Worm (Caenorhabditis elegans) whole organism, L3 larva: Measurements from ENCODE around the gene epc-1.

Experiments
- R02D3.7 ChIP-seq: fragments of 150-350 bp; optimal IDR thresholded peaks from 2 replicates; lab custom pipeline; 2014; ENCODE audit warnings: missing biosample characterization, missing genetic modification characterization
- ZK546.5 ChIP-seq: sonication (generic microtip); optimal IDR thresholded peaks from 2 replicates; lab custom pipeline; 2017; ENCODE audit warnings: missing biosample characterization, missing genetic modification characterization
- aly-2 ChIP-seq: fragments of 150-350 bp; optimal IDR thresholded peaks from 2 replicates; lab custom pipeline; 2014; ENCODE audit warnings: missing biosample characterization, missing genetic modification characterization
- ama-1 ChIP-seq: fragments of 150-350 bp; optimal IDR thresholded peaks from 2 replicates; lab custom pipeline; 2018
- ceh-16 ChIP-seq: sonication (generic microtip); optimal IDR thresholded peaks from 2 replicates; lab custom pipeline; 2017; ENCODE audit warnings: missing biosample characterization, missing genetic modification characterization
- ceh-28 ChIP-seq: fragments of 150-350 bp; optimal IDR thresholded peaks from 2 replicates; lab custom pipeline; 2014; ENCODE audit warnings: missing biosample characterization, missing genetic modification reagents, missing genetic modification characterization
- ceh-82 ChIP-seq: fragments of 150-350 bp; optimal IDR thresholded peaks from 2 replicates; lab custom pipeline; 2014; ENCODE audit warnings: missing biosample characterization, missing genetic modification characterization
- ceh-9 ChIP-seq: sonication (generic microtip); optimal IDR thresholded peaks from 2 replicates; lab custom pipeline; 2018; ENCODE audit warnings: missing biosample characterization, missing genetic modification characterization
- daf-12 ChIP-seq: fragments of 150-350 bp; optimal IDR thresholded peaks from 2 replicates; lab custom pipeline; 2014; ENCODE audit warnings: missing biosample characterization, missing genetic modification reagents, missing genetic modification characterization
- egl-27 ChIP-seq: sonication (generic microtip); optimal IDR thresholded peaks from 4 replicates; lab custom pipeline; 2017; ENCODE audit warnings: missing biosample characterization, missing genetic modification reagents, missing genetic modification characterization
- egl-5 ChIP-seq: fragments of 150-350 bp; optimal IDR thresholded peaks from 2 replicates; lab custom pipeline; 2017; ENCODE audit warnings: missing biosample characterization, missing genetic modification reagents, missing genetic modification characterization, inconsistent platforms
- elt-1 ChIP-seq: fragments of 150-350 bp; optimal IDR thresholded peaks from 2 replicates; lab custom pipeline; 2014; ENCODE audit warnings: missing biosample characterization, missing genetic modification characterization
- elt-2 ChIP-seq: sonication (generic microtip); optimal IDR thresholded peaks from 2 replicates; lab custom pipeline; 2016; ENCODE audit warnings: missing genetic modification reagents, mild to moderate bottlenecking, missing genetic modification characterization, missing compliant biosample characterization
- elt-3 ChIP-seq, 3 experiments: fragments of 150-350 bp in 1 of 3; sonication (generic microtip) in 2 of 3; optimal IDR thresholded peaks; 2 replicates in 2 of 3; 4 replicates in 1 of 3; lab custom pipeline; 2014 to 2017; ENCODE audit warnings: missing biosample characterization in 3 of 3, missing genetic modification characterization in 3 of 3
- eor-1 ChIP-seq, 2 experiments: fragments of 150-350 bp; optimal IDR thresholded peaks; 2 replicates each; lab custom pipeline; 2014 to 2018; ENCODE audit warnings: missing biosample characterization in 2 of 2, missing genetic modification characterization in 2 of 2
- fkh-10 ChIP-seq: sonication (generic microtip); optimal IDR thresholded peaks from 2 replicates; lab custom pipeline; 2017; ENCODE audit warnings: missing biosample characterization, missing genetic modification reagents, missing genetic modification characterization
- fkh-2 ChIP-seq: fragments of 150-350 bp; optimal IDR thresholded peaks from 2 replicates; lab custom pipeline; 2014; ENCODE audit warnings: missing biosample characterization, missing genetic modification reagents, missing genetic modification characterization
- fos-1 ChIP-seq: fragments of 150-350 bp; optimal IDR thresholded peaks from 2 replicates; lab custom pipeline; 2014; ENCODE audit warnings: missing biosample characterization, missing genetic modification characterization
- hmg-11 ChIP-seq: sonication (generic microtip); optimal IDR thresholded peaks from 2 replicates; lab custom pipeline; 2016; ENCODE audit warnings: missing genetic modification characterization, missing compliant biosample characterization
- jun-1 ChIP-seq: fragments of 150-350 bp; optimal IDR thresholded peaks from 2 replicates; lab custom pipeline; 2014; ENCODE audit warnings: missing biosample characterization, missing genetic modification reagents, missing genetic modification characterization
- lin-15B ChIP-seq: fragments of 150-350 bp; optimal IDR thresholded peaks from 2 replicates; lab custom pipeline; 2014; ENCODE audit warnings: missing biosample characterization, missing genetic modification characterization
- lin-39 ChIP-seq: fragments of 150-350 bp; optimal IDR thresholded peaks from 2 replicates; lab custom pipeline; 2018; ENCODE audit warnings: missing biosample characterization, missing genetic modification reagents, missing genetic modification characterization
- lsy-12 ChIP-seq: sonication (generic microtip); optimal IDR thresholded peaks from 2 replicates; lab custom pipeline; 2016; ENCODE audit warnings: mild to moderate bottlenecking, missing genetic modification characterization, missing compliant biosample characterization
- mdl-1 ChIP-seq: fragments of 150-350 bp; optimal IDR thresholded peaks from 2 replicates; lab custom pipeline; 2014; ENCODE audit warnings: missing biosample characterization, missing genetic modification characterization
- mml-1 ChIP-seq: fragments of 150-350 bp; sonication (generic microtip); optimal IDR thresholded peaks from 3 replicates; lab custom pipeline; 2014; ENCODE audit warnings: missing biosample characterization, missing genetic modification characterization
- nfya-1 ChIP-seq: sonication (generic microtip); optimal IDR thresholded peaks from 2 replicates; lab custom pipeline; 2017; ENCODE audit warnings: missing genetic modification characterization, mild to moderate bottlenecking, missing compliant biosample characterization, antibody characterized with exemption, moderate library complexity; ENCODE audit not compliant: insufficient read depth
- nhr-11 ChIP-seq: fragments of 150-350 bp; optimal IDR thresholded peaks from 2 replicates; lab custom pipeline; 2014; ENCODE audit warnings: missing biosample characterization, missing genetic modification characterization
- nhr-12 ChIP-seq: fragments of 150-350 bp; optimal IDR thresholded peaks from 2 replicates; lab custom pipeline; 2014; ENCODE audit warnings: missing biosample characterization, missing genetic modification characterization
- nhr-23 ChIP-seq: fragments of 150-350 bp; optimal IDR thresholded peaks from 2 replicates; lab custom pipeline; 2014; ENCODE audit warnings: missing biosample characterization, missing genetic modification reagents, missing genetic modification characterization
- nhr-237 ChIP-seq: fragments of 150-350 bp; optimal IDR thresholded peaks from 2 replicates; lab custom pipeline; 2014; ENCODE audit warnings: missing biosample characterization, missing genetic modification characterization
- nhr-25 ChIP-seq: sonication (generic microtip); optimal IDR thresholded peaks from 2 replicates; lab custom pipeline; 2017; ENCODE audit warnings: missing biosample characterization, missing genetic modification characterization
- nhr-28 ChIP-seq: fragments of 150-350 bp; optimal IDR thresholded peaks from 2 replicates; lab custom pipeline; 2014; ENCODE audit warnings: missing biosample characterization, missing genetic modification characterization
- nhr-43 ChIP-seq: sonication (generic microtip); optimal IDR thresholded peaks from 2 replicates; lab custom pipeline; 2016; ENCODE audit warnings: mild to moderate bottlenecking, missing genetic modification characterization, missing compliant biosample characterization; ENCODE audit not compliant: poor library complexity, severe bottlenecking
- nhr-67 ChIP-seq: fragments of 150-350 bp; optimal IDR thresholded peaks from 2 replicates; lab custom pipeline; 2014; ENCODE audit warnings: missing biosample characterization, missing genetic modification characterization
- nhr-76 ChIP-seq: fragments of 150-350 bp; sonication (generic microtip); optimal IDR thresholded peaks from 5 replicates; lab custom pipeline; 2014; ENCODE audit warnings: missing biosample characterization, missing genetic modification characterization
- nhr-77 ChIP-seq: fragments of 150-350 bp; optimal IDR thresholded peaks from 2 replicates; lab custom pipeline; 2014; ENCODE audit warnings: missing biosample characterization, missing genetic modification characterization
- pha-4 ChIP-seq: fragments of 150-350 bp; optimal IDR thresholded peaks from 2 replicates; lab custom pipeline; 2014; ENCODE audit warnings: missing biosample characterization, missing genetic modification reagents, missing genetic modification characterization
- pqm-1 ChIP-seq: fragments of 150-350 bp; optimal IDR thresholded peaks from 2 replicates; lab custom pipeline; 2017; ENCODE audit warnings: missing biosample characterization, missing genetic modification characterization, inconsistent platforms
- sea-2 ChIP-seq: fragments of 150-350 bp; sonication (generic microtip); optimal IDR thresholded peaks from 4 replicates; lab custom pipeline; 2014; ENCODE audit warnings: missing biosample characterization, missing genetic modification reagents, missing genetic modification characterization
- skn-1 ChIP-seq: fragments of 150-350 bp; optimal IDR thresholded peaks from 2 replicates; lab custom pipeline; 2014; ENCODE audit warnings: missing biosample characterization, missing genetic modification characterization
- snpc-4 ChIP-seq: fragments of 150-350 bp; optimal IDR thresholded peaks from 2 replicates; lab custom pipeline; 2014; ENCODE audit warnings: missing biosample characterization, missing genetic modification characterization
- tbx-2 ChIP-seq: sonication (generic microtip); optimal IDR thresholded peaks from 2 replicates; lab custom pipeline; 2016; ENCODE audit warnings: mild to moderate bottlenecking, missing genetic modification characterization, missing compliant biosample characterization
- unc-39 ChIP-seq: sonication (generic microtip); optimal IDR thresholded peaks from 4 replicates; lab custom pipeline; 2017; ENCODE audit warnings: missing biosample characterization, missing genetic modification characterization
- unc-62 ChIP-seq: fragments of 150-350 bp; sonication (generic microtip); optimal IDR thresholded peaks from 4 replicates; lab custom pipeline; 2014; ENCODE audit warnings: missing biosample characterization, missing genetic modification reagents, missing genetic modification characterization
- zag-1 ChIP-seq: fragments of 150-350 bp; optimal IDR thresholded peaks from 2 replicates; lab custom pipeline; 2014; ENCODE audit warnings: missing biosample characterization, missing genetic modification characterization
- ztf-11 ChIP-seq: fragments of 150-350 bp; optimal IDR thresholded peaks from 2 replicates; lab custom pipeline; 2014; ENCODE audit warnings: missing biosample characterization, missing genetic modification characterization
- ztf-4 ChIP-seq: fragments of 150-350 bp; optimal IDR thresholded peaks from 2 replicates; lab custom pipeline; 2014; ENCODE audit warnings: missing biosample characterization, missing genetic modification characterization

epc-1 gene

DNA sequence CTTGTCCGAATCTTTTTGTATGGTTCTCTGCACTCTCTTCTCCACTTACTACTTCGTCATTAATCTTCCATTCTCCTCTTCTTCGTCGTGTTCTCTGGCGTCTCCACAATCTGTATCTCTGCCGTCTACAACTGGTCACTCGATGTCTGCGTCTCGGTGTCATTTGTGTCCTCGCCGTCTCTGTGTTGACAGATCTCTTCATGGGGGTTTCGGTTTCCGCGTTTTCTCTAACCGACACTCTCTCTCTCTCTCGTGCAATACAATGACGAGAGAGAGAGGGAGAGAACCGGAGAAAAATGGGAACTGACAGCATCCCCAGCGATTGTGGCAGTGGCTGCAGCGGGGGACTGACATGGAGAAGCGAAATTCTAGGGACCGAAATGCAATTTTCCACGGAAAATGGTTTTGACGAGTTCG is 4.1 kb upstream of the epc-1 start:
- TF ChIP-seq ztf-4 (tag; lab: Kevin White, UChicago), result peak; percentile 85
- TF ChIP-seq egl-5, result peak; percentile 99
- TF ChIP-seq egl-27 (tag; lab: Kevin White, UChicago), result peak; percentile 99
- no peak for TF ChIP-seq nhr-12 (tag; lab: Kevin White, UChicago)
- peak; percentile 95 for TF ChIP-seq lin-39 (tag; lab: Kevin White, UChicago)
- peak; percentile 88 for TF ChIP-seq R02D3.7 (tag; lab: Kevin White, UChicago)
- peak; percentile 95 for TF ChIP-seq elt-1 (tag; lab: Kevin White, UChicago)
- peak; percentile 99 for TF ChIP-seq jun-1
- TF ChIP-seq nfya-1 (tag; lab: Kevin White, UChicago), result peak; percentile 99
- TF ChIP-seq nhr-237 (tag; lab: Kevin White, UChicago), result no peak
- TF ChIP-seq nhr-25 (tag; lab: Kevin White, UChicago), result peak; percentile 100
- no peak for TF ChIP-seq ztf-11 (tag; lab: Kevin White, UChicago)
- peak; percentile 61 for TF ChIP-seq fkh-2 (tag; lab: Kevin White, UChicago)
- peak in 1 of 3 experiments; percentile 92 for TF ChIP-seq elt-3 (tag; optimal IDR thresholded peaks at IDR 0.05; lab: Kevin White, UChicago)
- TF ChIP-seq mdl-1 (tag; lab: Kevin White, UChicago), result peak; percentile 95
- TF ChIP-seq pqm-1 (tag; lab: Kevin White, UChicago), result peak; percentile 93
- peak; percentile 97 for TF ChIP-seq ceh-28 (tag; lab: Kevin White, UChicago)
- TF ChIP-seq fos-1 (tag; lab: Kevin White, UChicago), result peak; percentile 77
- TF ChIP-seq hmg-11, result peak; percentile 99
- TF ChIP-seq skn-1, result peak; percentile 95
- peak; percentile 45 for TF ChIP-seq ZK546.5 (tag; lab: Kevin White, UChicago)
- TF ChIP-seq nhr-76 (tag; lab: Kevin White, UChicago), result peak; percentile 24
- TF ChIP-seq daf-12, result peak; percentile 86
- TF ChIP-seq nhr-43, result peak; percentile 96
- TF ChIP-seq nhr-23 (tag; lab: Kevin White, UChicago), result peak; percentile 99
- TF ChIP-seq nhr-11 (tag; lab: Kevin White, UChicago), result peak; percentile 96
- no peak for TF ChIP-seq unc-39 (tag; lab: Kevin White, UChicago)
- TF ChIP-seq aly-2 (tag; lab: Kevin White, UChicago), result peak; percentile 35
- TF ChIP-seq fkh-10 (GFP tag; lab: Kevin White, UChicago), result peak; percentile 98
- peak; percentile 100 for TF ChIP-seq pha-4 (tag; lab: Kevin White, UChicago)
- peak; percentile 99 for TF ChIP-seq unc-62
- TF ChIP-seq lin-15B (tag; lab: Kevin White, UChicago), result peak; percentile 86
- TF ChIP-seq elt-2, result peak; percentile 91
- TF ChIP-seq tbx-2 (tag; lab: Kevin White, UChicago), result peak; percentile 95
- TF ChIP-seq zag-1, result peak; percentile 83
- TF ChIP-seq nhr-77 (tag; lab: Kevin White, UChicago), result peak; percentile 94
- peak; percentile 56 for TF ChIP-seq sea-2
- no peak for TF ChIP-seq mml-1 (tag; lab: Kevin White, UChicago)
- peak; percentile 68 to 88 for TF ChIP-seq eor-1 (tag; optimal IDR thresholded peaks at IDR 0.05; lab: Kevin White, UChicago)
- peak; percentile 84 for TF ChIP-seq nhr-28 (tag; lab: Kevin White, UChicago)
- TF ChIP-seq ama-1 (lab: Kevin White, UChicago), result peak; percentile 97
- TF ChIP-seq ceh-9 (tag; lab: Kevin White, UChicago), result no peak
- peak; percentile 93 for TF ChIP-seq ceh-82 (tag; lab: Kevin White, UChicago)
- peak; percentile 96 for TF ChIP-seq lsy-12 (tag; lab: Kevin White, UChicago)
- peak; percentile 73 for TF ChIP-seq ceh-16 (tag; lab: Kevin White, UChicago)
- TF ChIP-seq nhr-67 (tag; lab: Kevin White, UChicago), result peak; percentile 27
- TF ChIP-seq snpc-4 (tag; lab: Kevin White, UChicago), result peak; percentile 75
